Fruit fly (Drosophila melanogaster) whole organism, prepupa: Measurements from ENCODE around the gene CG31445.

Source experiments
- Blimp-1 ChIP-seq: fragments of 200-800 bp; sonication (Bioruptor generic); optimal IDR thresholded peaks from 3 replicates; lab custom pipeline; 2017; ENCODE audit warnings: missing biosample characterization, missing genetic modification characterization, mild to moderate bottlenecking, moderate library complexity, missing genetic modification reagents
- CG11294 ChIP-seq: fragments of 200-800 bp; sonication (Bioruptor generic); IDR thresholded peaks from 2 replicates; pipeline ENCODE4 v1.3.6; 2022; ENCODE audit warnings: missing biosample characterization, missing genetic modification characterization
- CG11762 ChIP-seq: fragments of 200-800 bp; sonication (Bioruptor generic); optimal IDR thresholded peaks from 3 replicates; lab custom pipeline; 2016; ENCODE audit warnings: missing biosample characterization, missing genetic modification characterization; ENCODE audit not compliant: insufficient read depth
- CG11902 ChIP-seq: fragments of 200-800 bp; sonication (Bioruptor generic); optimal IDR thresholded peaks from 3 replicates; lab custom pipeline; 2016; ENCODE audit warnings: missing biosample characterization, missing genetic modification characterization
- CG15336 ChIP-seq: fragments of 200-800 bp; sonication (Bioruptor generic); IDR thresholded peaks from 2 replicates; pipeline ENCODE4 v1.3.6; 2022; ENCODE audit warnings: missing biosample characterization, missing genetic modification characterization
- CG1621 ChIP-seq: fragments of 200-800 bp; sonication (Bioruptor generic); optimal IDR thresholded peaks from 3 replicates; lab custom pipeline; 2018; ENCODE audit warnings: missing biosample characterization, mild to moderate bottlenecking, missing genetic modification characterization
- CG16779 ChIP-seq: fragments of 200-800 bp; sonication (Bioruptor generic); optimal IDR thresholded peaks from 3 replicates; lab custom pipeline; 2017; ENCODE audit warnings: missing biosample characterization, mild to moderate bottlenecking, missing genetic modification characterization
- CG3032 ChIP-seq: fragments of 200-800 bp; optimal IDR thresholded peaks from 2 replicates; lab custom pipeline; 2019; ENCODE audit warnings: missing biosample characterization, mild to moderate bottlenecking, missing genetic modification characterization, moderate library complexity
- CG31627 ChIP-seq: fragments of 200-800 bp; sonication (Bioruptor generic); optimal IDR thresholded peaks from 3 replicates; lab custom pipeline; 2016; ENCODE audit warnings: missing biosample characterization, missing genetic modification characterization
- CG32006 ChIP-seq: fragments of 200-800 bp; sonication (Bioruptor generic); optimal IDR thresholded peaks from 3 replicates; lab custom pipeline; 2017; ENCODE audit warnings: missing biosample characterization, mild to moderate bottlenecking, missing genetic modification characterization
- CG34406 ChIP-seq: fragments of 200-800 bp; sonication (Bioruptor generic); optimal IDR thresholded peaks from 3 replicates; lab custom pipeline; 2016; ENCODE audit warnings: missing biosample characterization, missing genetic modification characterization
- CG3919 ChIP-seq: fragments of 200-800 bp; sonication (Bioruptor generic); optimal IDR thresholded peaks from 3 replicates; lab custom pipeline; 2016; ENCODE audit warnings: missing biosample characterization, missing genetic modification characterization
- CG4318 ChIP-seq: fragments of 200-800 bp; sonication (Bioruptor generic); optimal IDR thresholded peaks from 3 replicates; lab custom pipeline; 2017; ENCODE audit warnings: missing biosample characterization, mild to moderate bottlenecking, missing genetic modification characterization
- CG6163 ChIP-seq: fragments of 200-800 bp; sonication (Bioruptor generic); IDR thresholded peaks from 3 replicates; pipeline ENCODE4 v1.3.6; 2022; ENCODE audit warnings: missing biosample characterization, missing genetic modification characterization
- CG6276 ChIP-seq: fragments of 200-800 bp; sonication (Bioruptor generic); optimal IDR thresholded peaks from 2 replicates; lab custom pipeline; 2017; ENCODE audit warnings: missing biosample characterization, mild to moderate bottlenecking, missing genetic modification characterization
- CG6854 ChIP-seq: fragments of 200-800 bp; sonication (Bioruptor generic); optimal IDR thresholded peaks from 2 replicates; lab custom pipeline; 2017; ENCODE audit warnings: missing biosample characterization, mild to moderate bottlenecking, missing genetic modification characterization
- CG7368 ChIP-seq: fragments of 200-800 bp; sonication (Bioruptor generic); optimal IDR thresholded peaks from 3 replicates; lab custom pipeline; 2016; ENCODE audit warnings: missing biosample characterization, missing genetic modification characterization
- CG8119 ChIP-seq: fragments of 200-800 bp; sonication (Bioruptor generic); IDR thresholded peaks from 3 replicates; pipeline ENCODE4 v1.3.6; 2022; ENCODE audit warnings: missing biosample characterization, missing genetic modification characterization
- CG8319 ChIP-seq: fragments of 200-800 bp; sonication (Bioruptor generic); optimal IDR thresholded peaks from 3 replicates; lab custom pipeline; 2016; ENCODE audit warnings: missing biosample characterization, missing genetic modification characterization
- CG9139 ChIP-seq: fragments of 200-800 bp; sonication (Bioruptor generic); optimal IDR thresholded peaks from 3 replicates; lab custom pipeline; 2017; ENCODE audit warnings: missing biosample characterization, mild to moderate bottlenecking, missing genetic modification characterization
- Eip78C ChIP-seq: fragments of 200-800 bp; sonication (Bioruptor generic); peaks from one replicate; lab custom pipeline; 2016; ENCODE audit warnings: missing biosample characterization, missing genetic modification characterization
- Eip93F ChIP-seq: fragments of 200-800 bp; sonication (Bioruptor generic); optimal IDR thresholded peaks from 2 replicates; lab custom pipeline; 2016; ENCODE audit warnings: missing biosample characterization, mild to moderate bottlenecking, missing genetic modification characterization
- Ets21C ChIP-seq: fragments of 200-800 bp; sonication (Bioruptor generic); optimal IDR thresholded peaks from 3 replicates; lab custom pipeline; 2016; ENCODE audit warnings: missing biosample characterization, missing genetic modification characterization
- Ets96B ChIP-seq: fragments of 200-800 bp; optimal IDR thresholded peaks from 2 replicates; lab custom pipeline; 2019; ENCODE audit warnings: missing biosample characterization, mild to moderate bottlenecking, missing genetic modification characterization, moderate library complexity
- Gug ChIP-seq: fragments of 200-800 bp; sonication (Bioruptor generic); IDR thresholded peaks from 2 replicates; pipeline ENCODE4 v1.3.6; 2022; ENCODE audit warnings: missing biosample characterization, missing genetic modification characterization
- Hr38 ChIP-seq: sonication (Bioruptor generic); optimal IDR thresholded peaks from 2 replicates; lab custom pipeline; 2016; ENCODE audit warnings: missing biosample characterization, missing genetic modification characterization
- Hr39 ChIP-seq: fragments of 200-800 bp; sonication (Bioruptor generic); optimal IDR thresholded peaks from 2 replicates; lab custom pipeline; 2016; ENCODE audit warnings: missing biosample characterization, missing genetic modification characterization
- Hr4 ChIP-seq: fragments of 200-800 bp; sonication (Bioruptor generic); optimal IDR thresholded peaks from 3 replicates; lab custom pipeline; 2016; ENCODE audit warnings: missing biosample characterization, missing genetic modification characterization
- Lpt ChIP-seq: fragments of 200-800 bp; sonication (Bioruptor generic); optimal IDR thresholded peaks from 3 replicates; lab custom pipeline; 2016; ENCODE audit warnings: missing biosample characterization, missing genetic modification characterization
- OdsH ChIP-seq: fragments of 200-800 bp; sonication (Bioruptor generic); optimal IDR thresholded peaks from 3 replicates; lab custom pipeline; 2016; ENCODE audit warnings: missing biosample characterization, missing genetic modification characterization
- Smox ChIP-seq: fragments of 200-800 bp; sonication (Bioruptor generic); optimal IDR thresholded peaks from 3 replicates; lab custom pipeline; 2016; ENCODE audit warnings: missing biosample characterization, missing genetic modification characterization
- Sox102F ChIP-seq: fragments of 200-800 bp; sonication (Bioruptor generic); optimal IDR thresholded peaks from 2 replicates; lab custom pipeline; 2016; ENCODE audit warnings: missing biosample characterization, mild to moderate bottlenecking, missing genetic modification characterization
- Sox14 ChIP-seq: fragments of 200-800 bp; sonication (Bioruptor generic); optimal IDR thresholded peaks from 3 replicates; lab custom pipeline; 2016; ENCODE audit warnings: missing biosample characterization, missing genetic modification characterization
- Sox15 ChIP-seq: fragments of 200-800 bp; sonication (Bioruptor generic); optimal IDR thresholded peaks from 3 replicates; lab custom pipeline; 2016; ENCODE audit warnings: missing biosample characterization, missing genetic modification characterization
- cyc ChIP-seq: fragments of 200-800 bp; sonication (Bioruptor generic); optimal IDR thresholded peaks from 3 replicates; lab custom pipeline; 2016; ENCODE audit warnings: missing biosample characterization, missing genetic modification characterization
- dac ChIP-seq: fragments of 200-800 bp; sonication (Bioruptor generic); optimal IDR thresholded peaks from 2 replicates; lab custom pipeline; 2017; ENCODE audit warnings: missing biosample characterization, mild to moderate bottlenecking, missing genetic modification characterization
- dsx ChIP-seq: fragments of 200-800 bp; optimal IDR thresholded peaks from 3 replicates; lab custom pipeline; 2019; ENCODE audit warnings: missing biosample characterization, mild to moderate bottlenecking, missing genetic modification characterization, moderate library complexity; ENCODE audit not compliant: poor library complexity, severe bottlenecking
- esn ChIP-seq: fragments of 200-800 bp; sonication (Bioruptor generic); optimal IDR thresholded peaks from 2 replicates; lab custom pipeline; 2016; ENCODE audit warnings: missing biosample characterization, mild to moderate bottlenecking, missing genetic modification characterization, moderate library complexity
- fd85E ChIP-seq: fragments of 200-800 bp; sonication (Bioruptor generic); optimal IDR thresholded peaks from 3 replicates; lab custom pipeline; 2016; ENCODE audit warnings: missing biosample characterization, missing genetic modification characterization
- fkh ChIP-seq: fragments of 200-800 bp; sonication (Bioruptor generic); optimal IDR thresholded peaks from 3 replicates; lab custom pipeline; 2017; ENCODE audit warnings: missing biosample characterization, mild to moderate bottlenecking, missing genetic modification characterization, moderate library complexity
- lz ChIP-seq: fragments of 200-800 bp; sonication (Bioruptor generic); optimal IDR thresholded peaks from 3 replicates; lab custom pipeline; 2016; ENCODE audit warnings: missing biosample characterization, missing genetic modification characterization
- net ChIP-seq: fragments of 200-800 bp; sonication (Bioruptor generic); optimal IDR thresholded peaks from 3 replicates; lab custom pipeline; 2016; ENCODE audit warnings: missing biosample characterization, missing genetic modification characterization
- pdm3 ChIP-seq: fragments of 200-800 bp; sonication (Bioruptor generic); optimal IDR thresholded peaks from 3 replicates; lab custom pipeline; 2016; ENCODE audit warnings: missing biosample characterization, missing genetic modification characterization
- salr ChIP-seq, 2 experiments: fragments of 200-800 bp; sonication (Bioruptor generic); optimal IDR thresholded peaks; 3 replicates each; lab custom pipeline; 2016 to 2018; ENCODE audit warnings: missing biosample characterization in 2 of 2, missing genetic modification characterization in 2 of 2, mild to moderate bottlenecking in 1 of 2
- ss ChIP-seq, 2 experiments: fragments of 200-800 bp; sonication (Bioruptor generic); optimal IDR thresholded peaks; 2 replicates in 1 of 2; 3 replicates in 1 of 2; lab custom pipeline; 2017 to 2018; ENCODE audit warnings: mild to moderate bottlenecking in 2 of 2, missing biosample characterization in 2 of 2, missing genetic modification characterization in 2 of 2, moderate library complexity in 1 of 2
- svp ChIP-seq: fragments of 200-800 bp; sonication (Bioruptor generic); peaks from one replicate; lab custom pipeline; 2016; ENCODE audit warnings: missing biosample characterization, missing genetic modification characterization
- topi ChIP-seq: fragments of 200-800 bp; sonication (Bioruptor generic); optimal IDR thresholded peaks from 3 replicates; lab custom pipeline; 2016; ENCODE audit warnings: missing biosample characterization, missing genetic modification characterization
- vri ChIP-seq: fragments of 200-800 bp; sonication (Bioruptor generic); optimal IDR thresholded peaks from 3 replicates; lab custom pipeline; 2016; ENCODE audit warnings: missing biosample characterization, mild to moderate bottlenecking, missing genetic modification characterization

CG31445 gene

dm6 chr3R:29220585-29220984, 24.0 kb downstream of the CG31445 start:
- TF ChIP-seq dsx (GFP tag; lab: Kevin White, UChicago) (no peak), CG6163 (GFP tag; lab: Robert Waterston, UW) (no peak), CG31627 (GFP tag; lab: Kevin White, UChicago) (no peak), topi (GFP tag; lab: Kevin White, UChicago) (no peak), CG3919 (GFP tag; lab: Kevin White, UChicago) (no peak), cyc (GFP tag; lab: Kevin White, UChicago) (no peak), fd85E (GFP tag; lab: Kevin White, UChicago) (no peak), Sox14 (no peak), svp (no peak), Lpt (no peak), Sox15 (GFP tag; lab: Kevin White, UChicago) (no peak)

- TF ChIP-seq Lpt (peak; percentile 61), CG8119 (GFP tag; lab: Robert Waterston, UW) (peak; percentile 49; the same call in 2 of the 3 replicates), CG6854 (GFP tag; lab: Kevin White, UChicago) (peak; percentile 98), Ets21C (GFP tag; lab: Kevin White, UChicago) (peak; percentile 76), Hr4 (GFP tag; lab: Kevin White, UChicago) (peak; percentile 75), CG11762 (GFP tag; lab: Kevin White, UChicago) (peak; percentile 88), CG11294 (GFP tag; lab: Robert Waterston, UW) (peak; percentile 54; the same call in 1 of the 2 replicates), Smox (GFP tag; lab: Kevin White, UChicago) (no peak), net (GFP tag; lab: Kevin White, UChicago) (peak; percentile 94), CG34406 (peak; percentile 92), fd85E (GFP tag; lab: Kevin White, UChicago) (peak; percentile 86), CG16779 (peak; percentile 82), CG6163 (GFP tag; lab: Robert Waterston, UW) (peak; percentile 96), lz (GFP tag; lab: Kevin White, UChicago) (peak; percentile 94), vri (GFP tag; lab: Kevin White, UChicago) (peak; percentile 91), svp (no peak), salr (GFP tag; optimal IDR thresholded peaks at IDR 0.05; lab: Kevin White, UChicago) (peak in 1 of 2 experiments; percentile 94), Eip78C (GFP tag; lab: Kevin White, UChicago) (peak; percentile 97), cyc (GFP tag; lab: Kevin White, UChicago) (peak; percentile 92), CG3032 (peak; percentile 81), CG1621 (tag; lab: Kevin White, UChicago) (peak; percentile 85), pdm3 (GFP tag; lab: Kevin White, UChicago) (peak; percentile 90), Gug (peak; percentile 58), OdsH (GFP tag; lab: Kevin White, UChicago) (peak; percentile 91), Sox15 (GFP tag; lab: Kevin White, UChicago) (peak; percentile 66), dsx (GFP tag; lab: Kevin White, UChicago) (peak; percentile 66), CG15336 (peak; percentile 65), Hr39 (GFP tag; lab: Kevin White, UChicago) (peak; percentile 87), dac (GFP tag; lab: Kevin White, UChicago) (peak; percentile 78), CG9139 (GFP tag; lab: Kevin White, UChicago) (no peak), CG11902 (peak; percentile 64), ss (GFP tag; optimal IDR thresholded peaks at IDR 0.05; lab: Kevin White, UChicago) (peak; percentile 82 to 94), esn (GFP tag; lab: Kevin White, UChicago) (peak; percentile 95), CG4318 (GFP tag; lab: Kevin White, UChicago) (no peak), CG31627 (GFP tag; lab: Kevin White, UChicago) (peak; percentile 91), CG3919 (GFP tag; lab: Kevin White, UChicago) (peak; percentile 96), Hr38 (GFP tag; lab: Kevin White, UChicago) (no peak), Eip93F (GFP tag; lab: Kevin White, UChicago) (no peak), CG8319 (GFP tag; lab: Kevin White, UChicago) (peak; percentile 89), CG6276 (GFP tag; lab: Kevin White, UChicago) (peak; percentile 62), CG32006 (GFP tag; lab: Kevin White, UChicago) (peak; percentile 71), Ets96B (tag; lab: Kevin White, UChicago) (peak; percentile 65), Blimp-1 (GFP tag; lab: Kevin White, UChicago) (peak; percentile 86), CG7368 (GFP tag; lab: Kevin White, UChicago) (peak; percentile 87), Sox14 (peak; percentile 86), fkh (GFP tag; lab: Kevin White, UChicago) (peak; percentile 94), Sox102F (peak; percentile 93)
These were observed 24.7 kb downstream of the CG31445 start, which contains the start of gene eEF1gamma for dm6 chr3R:29219948-29220347. eEF1gamma (plus strand) TSS chr3R:29220172.
